Fruit fly (Drosophila melanogaster): ENCODE data around the gene CG9578.

DNA sequence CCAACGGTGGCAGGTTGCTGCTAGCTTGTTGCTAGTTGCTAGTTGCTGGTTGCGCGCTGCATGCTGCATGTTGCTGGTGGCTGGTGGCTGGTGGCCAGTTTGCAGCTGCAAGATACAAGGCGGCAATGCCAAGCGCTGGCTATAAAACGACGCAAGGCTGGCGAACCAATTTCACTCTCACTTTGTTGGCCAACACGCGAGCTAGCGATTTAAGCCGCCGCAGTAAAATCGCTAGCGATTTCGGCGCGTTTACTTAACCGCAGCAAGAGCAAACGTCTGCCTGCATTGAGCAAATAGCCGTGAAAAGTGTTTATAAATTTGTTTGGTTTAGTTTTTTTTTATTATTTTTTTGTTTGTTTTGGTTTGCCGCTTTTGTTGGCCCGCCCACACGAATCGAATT is 36.6 kb upstream of the CG9578 start, which contains the start of gene CG15322:
- TF ChIP-seq psq (optimal IDR thresholded peaks at IDR 0.05) (no peak), Sin3A (optimal IDR thresholded peaks at IDR 0.05) (no peak), h (optimal IDR thresholded peaks at IDR 0.05) (no peak)

All from Kc167 (cell line).